Worm (Caenorhabditis elegans): ENCODE measurements around the gene K05F1.10.

DNA sequence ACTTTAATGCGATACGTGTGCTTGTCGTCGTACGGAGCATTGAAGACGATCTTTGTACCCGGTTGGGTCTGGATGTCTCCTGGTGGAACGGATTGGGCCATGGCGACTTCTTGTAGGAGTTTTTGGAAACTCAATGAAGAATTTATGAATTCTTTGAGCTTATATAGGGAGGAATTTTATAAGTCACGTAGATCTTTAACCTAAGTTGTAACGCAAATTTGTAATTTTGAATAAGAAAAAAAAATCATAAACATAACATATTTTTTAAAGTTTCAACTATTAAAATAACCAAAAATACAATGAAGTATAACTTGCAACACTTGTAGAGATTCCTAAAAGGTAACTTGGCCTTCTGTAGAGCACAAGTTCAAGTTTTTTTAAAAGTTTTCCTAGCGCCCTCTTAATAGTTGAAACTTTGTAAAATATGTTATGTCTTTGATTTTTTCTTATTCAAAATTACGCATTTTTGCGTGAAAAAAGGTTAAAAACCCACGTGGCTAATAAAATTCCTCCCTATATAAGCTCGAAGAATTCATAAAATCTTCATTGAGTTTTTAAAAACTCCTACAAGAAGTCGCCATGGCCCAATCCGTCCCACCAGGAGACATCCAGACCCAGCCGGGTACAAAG lies 7.8 kb downstream of the K05F1.10 start, which contains the start of the genes msp-63 and msp-142:
- TF ChIP-seq unc-130 (tag; optimal IDR thresholded peaks at IDR 0.05) (no peak), egl-27 (tag; optimal IDR thresholded peaks at IDR 0.05) (no peak), irx-1 (tag; optimal IDR thresholded peaks at IDR 0.05) (no peak), nhr-77 (tag; optimal IDR thresholded peaks at IDR 0.05) (no peak), ceh-8 (GFP tag; optimal IDR thresholded peaks at IDR 0.05) (no peak)

All from whole organism, L1 larva.